Worm (Caenorhabditis elegans): ENCODE measurements around the gene lys-4.

DNA sequence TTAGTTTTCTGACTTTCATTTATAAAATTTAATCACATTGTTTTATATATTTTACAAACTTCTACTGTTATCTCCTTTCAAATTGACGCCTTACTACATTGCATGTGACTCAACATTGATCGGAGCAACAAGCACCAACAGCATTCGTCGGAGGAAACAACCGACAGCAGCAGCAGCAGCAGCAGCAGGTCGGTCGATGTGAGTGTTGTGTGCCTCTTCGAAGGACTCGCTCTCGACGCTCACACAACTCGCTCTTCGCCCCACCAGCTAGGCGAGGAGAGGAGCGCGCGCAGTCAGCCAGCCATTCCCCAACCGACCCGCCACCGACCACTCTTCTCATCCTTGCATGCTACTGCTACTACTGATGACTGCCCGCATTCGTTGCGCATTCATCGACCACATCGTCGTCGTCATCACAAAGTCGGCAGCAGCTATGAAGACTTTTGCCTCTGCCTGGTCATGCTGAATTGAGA, 39.0 kb downstream of the lys-4 start, which contains the start of gene F12F6.1:
- TF ChIP-seq nhr-237 (tag; optimal IDR thresholded peaks at IDR 0.05) (no peak), ztf-4 (tag; optimal IDR thresholded peaks at IDR 0.05) (no peak), lin-39 (tag; optimal IDR thresholded peaks at IDR 0.05) (no peak), nhr-11 (tag; optimal IDR thresholded peaks at IDR 0.05) (no peak)

Data from whole organism, L2 larva.